Fruit fly (Drosophila melanogaster) whole organism, embryonic: ENCODE results near the gene PAPLA1.

Experiments used
- C15 ChIP-seq: fragments of 200-800 bp; sonication (Bioruptor generic); IDR thresholded peaks from 3 replicates; pipeline ENCODE4 v1.3.6; 2022; ENCODE audit warnings: missing biosample characterization, missing genetic modification characterization
- CG10267 ChIP-seq: fragments of 200-800 bp; sonication (Bioruptor generic); optimal IDR thresholded peaks from 2 replicates; lab custom pipeline; 2018; ENCODE audit warnings: missing biosample characterization, mild to moderate bottlenecking, missing genetic modification characterization, moderate library complexity
- CG10274 ChIP-seq: fragments of 200-800 bp; sonication (Bioruptor generic); optimal IDR thresholded peaks from 3 replicates; lab custom pipeline; 2017; ENCODE audit warnings: missing biosample characterization, mild to moderate bottlenecking, missing genetic modification characterization
- CG11247 ChIP-seq: fragments of 200-800 bp; sonication (Bioruptor generic); IDR thresholded peaks from 2 replicates; pipeline ENCODE4 v1.3.6; 2022; ENCODE audit warnings: missing biosample characterization, missing genetic modification characterization
- CG11723 ChIP-seq: fragments of 200-800 bp; sonication (Bioruptor generic); optimal IDR thresholded peaks from 2 replicates; lab custom pipeline; 2017; ENCODE audit warnings: missing biosample characterization, mild to moderate bottlenecking, missing genetic modification characterization
- CG13296 ChIP-seq: fragments of 200-800 bp; sonication (Bioruptor generic); optimal IDR thresholded peaks from 3 replicates; lab custom pipeline; 2018; ENCODE audit warnings: missing biosample characterization, mild to moderate bottlenecking, missing genetic modification characterization
- CG17186 ChIP-seq: fragments of 200-800 bp; sonication (Bioruptor generic); optimal IDR thresholded peaks from 3 replicates; lab custom pipeline; 2017; ENCODE audit warnings: missing biosample characterization, missing genetic modification reagents, missing genetic modification characterization
- CG1792 ChIP-seq: fragments of 200-800 bp; sonication (Bioruptor generic); optimal IDR thresholded peaks from 2 replicates; lab custom pipeline; 2016; ENCODE audit warnings: missing biosample characterization, missing genetic modification characterization
- CG30431 ChIP-seq: fragments of 200-800 bp; sonication (Bioruptor generic); optimal IDR thresholded peaks from 2 replicates; lab custom pipeline; 2017; ENCODE audit warnings: missing biosample characterization, missing genetic modification characterization
- CG43689 ChIP-seq: fragments of 200-800 bp; sonication (Bioruptor generic); IDR thresholded peaks from 2 replicates; pipeline ENCODE4 v1.3.6; 2022; ENCODE audit warnings: missing biosample characterization, missing genetic modification characterization
- CG5180 ChIP-seq: fragments of 200-800 bp; sonication (Bioruptor generic); optimal IDR thresholded peaks from 3 replicates; lab custom pipeline; 2017; ENCODE audit warnings: missing biosample characterization, missing genetic modification characterization, mild to moderate bottlenecking, moderate library complexity, missing genetic modification reagents
- CG5245 ChIP-seq: fragments of 200-800 bp; sonication (Bioruptor generic); optimal IDR thresholded peaks from 3 replicates; lab custom pipeline; 2016; ENCODE audit warnings: missing biosample characterization, missing genetic modification characterization
- CG7271 ChIP-seq: fragments of 200-800 bp; sonication (Bioruptor generic); optimal IDR thresholded peaks from 2 replicates; lab custom pipeline; 2018; ENCODE audit warnings: missing biosample characterization, mild to moderate bottlenecking, missing genetic modification characterization, moderate library complexity
- CG7372 ChIP-seq: fragments of 200-800 bp; sonication (Bioruptor generic); IDR thresholded peaks from 2 replicates; pipeline ENCODE4 v1.3.6; 2022; ENCODE audit warnings: missing biosample characterization, missing genetic modification characterization
- CG8924 ChIP-seq: fragments of 200-800 bp; optimal IDR thresholded peaks from 3 replicates; lab custom pipeline; 2019; ENCODE audit warnings: missing biosample characterization, mild to moderate bottlenecking, missing genetic modification characterization, moderate library complexity
- CG9727 ChIP-seq: fragments of 200-800 bp; sonication (Bioruptor generic); optimal IDR thresholded peaks from 3 replicates; lab custom pipeline; 2017; ENCODE audit warnings: missing biosample characterization, mild to moderate bottlenecking, missing genetic modification characterization
- CrebB ChIP-seq: fragments of 200-800 bp; sonication (Bioruptor generic); optimal IDR thresholded peaks from 3 replicates; lab custom pipeline; 2018; ENCODE audit warnings: missing biosample characterization, mild to moderate bottlenecking, missing genetic modification characterization
- D19B ChIP-seq: fragments of 200-800 bp; sonication (Bioruptor generic); optimal IDR thresholded peaks from 2 replicates; lab custom pipeline; 2017; ENCODE audit warnings: missing biosample characterization, mild to moderate bottlenecking, missing genetic modification characterization
- Dll ChIP-seq: fragments of 200-800 bp; sonication (Bioruptor generic); IDR thresholded peaks from 4 replicates; pipeline ENCODE4 v1.3.6; 2022; ENCODE audit warnings: missing biosample characterization, missing genetic modification characterization; ENCODE audit not compliant: partially characterized antibody
- Doc3 ChIP-seq: fragments of 200-800 bp; sonication (Bioruptor generic); IDR thresholded peaks from 3 replicates; pipeline ENCODE4 v1.3.6; 2022; ENCODE audit warnings: missing biosample characterization, missing genetic modification characterization; ENCODE audit not compliant: partially characterized antibody
- Dref ChIP-seq: fragments of 200-800 bp; sonication (Bioruptor generic); IDR thresholded peaks from 2 replicates; pipeline ENCODE4 v1.3.6; 2022; ENCODE audit warnings: missing biosample characterization, missing genetic modification characterization
- Drgx ChIP-seq: fragments of 200-800 bp; sonication (Bioruptor generic); IDR thresholded peaks from 2 replicates; pipeline ENCODE4 v1.3.6; 2022; ENCODE audit warnings: missing biosample characterization, missing genetic modification characterization
- E2f1 ChIP-seq: fragments of 200-800 bp; sonication (Bioruptor generic); IDR thresholded peaks from 2 replicates; pipeline ENCODE4 v1.3.6; 2022; ENCODE audit warnings: missing biosample characterization, missing genetic modification characterization
- Ets97D ChIP-seq: fragments of 200-800 bp; sonication (Bioruptor generic); optimal IDR thresholded peaks from 3 replicates; lab custom pipeline; 2016; ENCODE audit warnings: missing biosample characterization, missing genetic modification characterization
- Lpt ChIP-seq: fragments of >200 bp; optimal IDR thresholded peaks from 2 replicates; lab custom pipeline; 2018; ENCODE audit warnings: missing biosample characterization, missing genetic modification characterization
- MBD-R2 ChIP-seq: fragments of 200-800 bp; sonication (Bioruptor generic); IDR thresholded peaks from 2 replicates; pipeline ENCODE4 v1.3.6; 2022; ENCODE audit warnings: missing biosample characterization, missing genetic modification characterization
- Oaz ChIP-seq: fragments of 200-800 bp; sonication (Bioruptor generic); IDR thresholded peaks from 2 replicates; pipeline ENCODE4 v1.3.6; 2022; ENCODE audit warnings: missing biosample characterization, missing genetic modification characterization
- Ptx1 ChIP-seq: fragments of 200-800 bp; sonication (Bioruptor generic); IDR thresholded peaks from 2 replicates; pipeline ENCODE4 v1.3.6; 2022; ENCODE audit warnings: missing biosample characterization, missing genetic modification characterization
- Sox102F ChIP-seq: fragments of 200-800 bp; sonication (Bioruptor generic); optimal IDR thresholded peaks from 2 replicates; lab custom pipeline; 2018; ENCODE audit warnings: missing biosample characterization, mild to moderate bottlenecking, missing genetic modification characterization, moderate library complexity
- Ssrp ChIP-seq: fragments of 200-800 bp; sonication (Bioruptor generic); optimal IDR thresholded peaks from 2 replicates; lab custom pipeline; 2018; ENCODE audit warnings: missing biosample characterization, mild to moderate bottlenecking, missing genetic modification characterization, moderate library complexity
- Stat92E ChIP-seq, 3 experiments: fragments of >200 bp in 2 of 3; fragments of 200-800 bp in 1 of 3; sonication (Bioruptor generic) in 1 of 3; optimal IDR thresholded peaks; 2 replicates each; lab custom pipeline; 2017 to 2019; ENCODE audit warnings: missing biosample characterization in 3 of 3, missing genetic modification characterization in 3 of 3, mild to moderate bottlenecking in 1 of 3, moderate library complexity in 1 of 3
- Tbp ChIP-seq: fragments of >200 bp; optimal IDR thresholded peaks from 2 replicates; lab custom pipeline; 2018; ENCODE audit warnings: missing biosample characterization, missing genetic modification characterization
- br ChIP-seq: fragments of >200 bp; optimal IDR thresholded peaks from 2 replicates; lab custom pipeline; 2017
- cato ChIP-seq: fragments of 200-800 bp; sonication (Bioruptor generic); optimal IDR thresholded peaks from 2 replicates; lab custom pipeline; 2016; ENCODE audit warnings: missing biosample characterization, missing genetic modification characterization, borderline replicate concordance
- cg ChIP-seq: fragments of 200-800 bp; sonication (Bioruptor generic); optimal IDR thresholded peaks from 3 replicates; lab custom pipeline; 2019; ENCODE audit warnings: missing biosample characterization, mild to moderate bottlenecking, missing genetic modification characterization, moderate library complexity
- chm ChIP-seq: fragments of 200-800 bp; sonication (Bioruptor generic); IDR thresholded peaks from 2 replicates; pipeline ENCODE4 v1.3.6; 2022; ENCODE audit warnings: missing biosample characterization, missing genetic modification characterization
- corto ChIP-seq: fragments of 200-800 bp; sonication (Bioruptor generic); optimal IDR thresholded peaks from 2 replicates; lab custom pipeline; 2016; ENCODE audit warnings: missing biosample characterization, mild to moderate bottlenecking, missing genetic modification characterization, moderate library complexity
- dpn ChIP-seq, 2 experiments: fragments of 200-800 bp; sonication (Bioruptor generic); optimal IDR thresholded peaks; 3 replicates each; lab custom pipeline; 2016; ENCODE audit warnings: missing biosample characterization in 2 of 2, missing genetic modification characterization in 2 of 2
- emc ChIP-seq: fragments of 200-800 bp; sonication (Bioruptor generic); optimal IDR thresholded peaks from 2 replicates; lab custom pipeline; 2016; ENCODE audit warnings: missing biosample characterization, missing genetic modification characterization
- ewg ChIP-seq: fragments of 200-800 bp; sonication (Bioruptor generic); optimal IDR thresholded peaks from 3 replicates; lab custom pipeline; 2017; ENCODE audit warnings: mild to moderate bottlenecking, missing biosample characterization, missing genetic modification reagents, missing genetic modification characterization
- eyg ChIP-seq: fragments of 200-800 bp; sonication (Bioruptor generic); optimal IDR thresholded peaks from 3 replicates; lab custom pipeline; 2016; ENCODE audit warnings: missing biosample characterization, missing genetic modification characterization
- gce ChIP-seq: fragments of 200-800 bp; sonication (Bioruptor generic); IDR thresholded peaks from 3 replicates; pipeline ENCODE4 v1.3.6; 2022; ENCODE audit warnings: missing biosample characterization, missing genetic modification characterization
- gsb-n ChIP-seq: fragments of 200-800 bp; sonication (Bioruptor generic); optimal IDR thresholded peaks from 3 replicates; lab custom pipeline; 2018; ENCODE audit warnings: missing biosample characterization, mild to moderate bottlenecking, missing genetic modification characterization
- jumu ChIP-seq: fragments of 200-800 bp; sonication (Bioruptor generic); optimal IDR thresholded peaks from 3 replicates; lab custom pipeline; 2016; ENCODE audit warnings: missing biosample characterization, missing genetic modification characterization
- ken ChIP-seq: fragments of 200-800 bp; sonication (Bioruptor generic); IDR thresholded peaks from 3 replicates; pipeline ENCODE4 v1.3.6; 2022; ENCODE audit warnings: missing biosample characterization, missing genetic modification characterization
- nerfin-2 ChIP-seq: fragments of 200-800 bp; sonication (Bioruptor generic); IDR thresholded peaks from 2 replicates; pipeline ENCODE4 v1.3.6; 2022; ENCODE audit warnings: missing biosample characterization, missing genetic modification characterization; ENCODE audit not compliant: partially characterized antibody
- oc ChIP-seq: fragments of 200-800 bp; sonication (Bioruptor generic); optimal IDR thresholded peaks from 2 replicates; lab custom pipeline; 2018; ENCODE audit warnings: missing biosample characterization, mild to moderate bottlenecking, missing genetic modification characterization, moderate library complexity
- pho ChIP-seq: fragments of 200-800 bp; sonication (Bioruptor generic); optimal IDR thresholded peaks from 2 replicates; lab custom pipeline; 2016; ENCODE audit warnings: missing biosample characterization, missing genetic modification characterization
- ranshi ChIP-seq: fragments of 200-800 bp; sonication (Bioruptor generic); IDR thresholded peaks from 2 replicates; pipeline ENCODE4 v1.3.6; 2022; ENCODE audit warnings: missing biosample characterization, missing genetic modification characterization
- sna ChIP-seq: fragments of 200-800 bp; sonication (Bioruptor generic); IDR thresholded peaks from 2 replicates; pipeline ENCODE4 v1.3.6; 2022; ENCODE audit warnings: missing biosample characterization, missing genetic modification characterization; ENCODE audit not compliant: partially characterized antibody

The PAPLA1 gene

dm6 chr2L:8162307-8163024 is 3.0 kb upstream of the PAPLA1 start, which contains the start of gene Acbp1 (continued):
- TF ChIP-seq CG5245: peak; percentile 70
- peak; percentile 90 for TF ChIP-seq CG7372
- TF ChIP-seq CG43689: peak; percentile 39
- TF ChIP-seq Ssrp: peak; percentile 93
- TF ChIP-seq Dll (GFP tag; lab: Robert Waterston, UW): peak; percentile 86
- TF ChIP-seq br (lab: Kevin White, UChicago): no peak
- TF ChIP-seq Lpt (GFP tag; lab: Kevin White, UChicago): no peak
- TF ChIP-seq Drgx: peak; percentile 90
- peak; percentile 84 for TF ChIP-seq MBD-R2
- TF ChIP-seq Stat92E (GFP tag; optimal IDR thresholded peaks at IDR 0.05; lab: Kevin White, UChicago): peak in 1 of 3 experiments; percentile 97
- TF ChIP-seq oc (tag; lab: Kevin White, UChicago): peak; percentile 95
- TF ChIP-seq D19B (GFP tag; lab: Kevin White, UChicago): peak; percentile 82
- no peak for TF ChIP-seq cg
- TF ChIP-seq CG8924 (tag; lab: Kevin White, UChicago): peak; percentile 99
- peak; percentile 89 for TF ChIP-seq CG11247 (GFP tag; lab: Robert Waterston, UW)
- peak; percentile 91 for TF ChIP-seq Ets97D (GFP tag; lab: Kevin White, UChicago)
- peak; percentile 98 for TF ChIP-seq gsb-n (tag; lab: Kevin White, UChicago)
- TF ChIP-seq Sox102F: peak; percentile 95
- TF ChIP-seq nerfin-2 (GFP tag; lab: Robert Waterston, UW): peak; percentile 71
- peak; percentile 88 for TF ChIP-seq ewg (GFP tag; lab: Kevin White, UChicago)
- peak; percentile 98 for TF ChIP-seq CG10267
- TF ChIP-seq CG7271: peak; percentile 89
- TF ChIP-seq pho (GFP tag; lab: Kevin White, UChicago): peak; percentile 97
- TF ChIP-seq CG5180 (GFP tag; lab: Kevin White, UChicago): peak; percentile 93
- peak; percentile 89 for TF ChIP-seq gce (GFP tag; lab: Robert Waterston, UW)
- peak; percentile 93 to 96 for TF ChIP-seq dpn (GFP tag; optimal IDR thresholded peaks at IDR 0.05; lab: Kevin White, UChicago)
- peak; percentile 76 for TF ChIP-seq Oaz (GFP tag; lab: Robert Waterston, UW)
- peak; percentile 91 for TF ChIP-seq chm (GFP tag; lab: Robert Waterston, UW)
- peak; percentile 94 for TF ChIP-seq CG1792 (GFP tag; lab: Kevin White, UChicago)
- peak; percentile 99 for TF ChIP-seq CG13296 (GFP tag; lab: Kevin White, UChicago)
- peak; percentile 80 for TF ChIP-seq Doc3 (GFP tag; lab: Robert Waterston, UW)
- peak; percentile 98 for TF ChIP-seq CG9727 (GFP tag; lab: Kevin White, UChicago)
- TF ChIP-seq E2f1 (GFP tag; lab: Robert Waterston, UW): peak; percentile 83
- TF ChIP-seq CG10274 (GFP tag; lab: Kevin White, UChicago): peak; percentile 83
- TF ChIP-seq CG30431: peak; percentile 84
- TF ChIP-seq CrebB: peak; percentile 98
- peak; percentile 96 for TF ChIP-seq jumu (GFP tag; lab: Kevin White, UChicago)
- TF ChIP-seq Dref (GFP tag; lab: Robert Waterston, UW): peak; percentile 88
- peak; percentile 89 for TF ChIP-seq corto
- peak; percentile 86 for TF ChIP-seq ranshi (GFP tag; lab: Robert Waterston, UW)
- TF ChIP-seq cato (GFP tag; lab: Kevin White, UChicago): peak; percentile 86
- TF ChIP-seq sna (GFP tag; lab: Robert Waterston, UW): peak; percentile 80
- peak; percentile 58 for TF ChIP-seq CG17186 (GFP tag; lab: Kevin White, UChicago)
- TF ChIP-seq emc (GFP tag; lab: Kevin White, UChicago): peak; percentile 75
- peak; percentile 96 for TF ChIP-seq CG11723 (GFP tag; lab: Kevin White, UChicago)
- TF ChIP-seq ken (GFP tag; lab: Robert Waterston, UW): peak; percentile 90
- peak; percentile 90 for TF ChIP-seq C15
- TF ChIP-seq Ptx1: peak; percentile 93
- TF ChIP-seq Tbp (GFP tag; lab: Kevin White, UChicago): no peak
- peak; percentile 93 for TF ChIP-seq eyg (GFP tag; lab: Kevin White, UChicago)
